Fruit fly (Drosophila melanogaster) whole organism, embryonic: ENCODE data around the gene CG32700.

Experiments
- Ada2b ChIP-seq: fragments of 200-800 bp; sonication (Bioruptor generic); IDR thresholded peaks from 2 replicates; pipeline ENCODE4 v1.3.6; 2022; ENCODE audit warnings: missing biosample characterization, missing genetic modification characterization
- CG11398 ChIP-seq: fragments of 200-800 bp; sonication (Bioruptor generic); optimal IDR thresholded peaks from 2 replicates; lab custom pipeline; 2016; ENCODE audit warnings: missing biosample characterization, missing genetic modification characterization
- CG12104 ChIP-seq: fragments of 200-800 bp; sonication (Bioruptor generic); optimal IDR thresholded peaks from 3 replicates; lab custom pipeline; 2016; ENCODE audit warnings: missing biosample characterization, missing genetic modification characterization
- CG14441 ChIP-seq: fragments of 200-800 bp; sonication (Bioruptor generic); IDR thresholded peaks from 2 replicates; pipeline ENCODE4 v1.3.6; 2022; ENCODE audit warnings: missing biosample characterization, missing genetic modification characterization
- CG14667 ChIP-seq: fragments of 200-800 bp; sonication (Bioruptor generic); IDR thresholded peaks from 2 replicates; pipeline ENCODE4 v1.3.6; 2022; ENCODE audit warnings: missing biosample characterization, missing genetic modification characterization
- CG15479 ChIP-seq: fragments of 200-800 bp; sonication (Bioruptor generic); optimal IDR thresholded peaks from 3 replicates; lab custom pipeline; 2019; ENCODE audit warnings: missing biosample characterization, mild to moderate bottlenecking, missing genetic modification characterization, moderate library complexity
- CG15514 ChIP-seq: fragments of 200-800 bp; sonication (Bioruptor generic); optimal IDR thresholded peaks from 3 replicates; lab custom pipeline; 2017; ENCODE audit warnings: missing biosample characterization, missing genetic modification characterization, mild to moderate bottlenecking, moderate library complexity, missing genetic modification reagents
- CG18619 ChIP-seq: fragments of 200-800 bp; sonication (Bioruptor generic); optimal IDR thresholded peaks from 3 replicates; lab custom pipeline; 2017; ENCODE audit warnings: missing biosample characterization, mild to moderate bottlenecking, missing genetic modification characterization
- CG2129 ChIP-seq: fragments of 200-800 bp; sonication (Bioruptor generic); IDR thresholded peaks from 2 replicates; pipeline ENCODE4 v1.3.6; 2022; ENCODE audit warnings: missing biosample characterization, missing genetic modification characterization; ENCODE audit not compliant: partially characterized antibody
- CG2678 ChIP-seq: fragments of 200-800 bp; sonication (Bioruptor generic); optimal IDR thresholded peaks from 3 replicates; lab custom pipeline; 2019; ENCODE audit warnings: missing biosample characterization, mild to moderate bottlenecking, missing genetic modification characterization, moderate library complexity
- CG31388 ChIP-seq: fragments of 200-800 bp; sonication (Bioruptor generic); optimal IDR thresholded peaks from 2 replicates; lab custom pipeline; 2016; ENCODE audit warnings: missing biosample characterization, missing genetic modification characterization
- CG34376 ChIP-seq: fragments of 200-800 bp; sonication (Bioruptor generic); optimal IDR thresholded peaks from 2 replicates; lab custom pipeline; 2018; ENCODE audit warnings: missing biosample characterization, mild to moderate bottlenecking, missing genetic modification characterization
- CG7745 ChIP-seq: fragments of 200-800 bp; sonication (Bioruptor generic); optimal IDR thresholded peaks from 2 replicates; lab custom pipeline; 2018; ENCODE audit warnings: missing biosample characterization, mild to moderate bottlenecking, missing genetic modification characterization, moderate library complexity
- CG9437 ChIP-seq: fragments of 200-800 bp; sonication (Bioruptor generic); optimal IDR thresholded peaks from 2 replicates; lab custom pipeline; 2018; ENCODE audit warnings: missing biosample characterization, mild to moderate bottlenecking, missing genetic modification characterization
- D19A ChIP-seq: fragments of 200-800 bp; optimal IDR thresholded peaks from 3 replicates; lab custom pipeline; 2019; ENCODE audit warnings: missing biosample characterization, mild to moderate bottlenecking, missing genetic modification characterization, moderate library complexity
- Deaf1 ChIP-seq: fragments of 200-800 bp; optimal IDR thresholded peaks from 3 replicates; lab custom pipeline; 2019; ENCODE audit warnings: missing biosample characterization, mild to moderate bottlenecking, missing genetic modification characterization, moderate library complexity
- Dip3 ChIP-seq: fragments of 200-800 bp; sonication (Bioruptor generic); optimal IDR thresholded peaks from 3 replicates; lab custom pipeline; 2016; ENCODE audit warnings: missing biosample characterization, missing genetic modification characterization
- E2f2 ChIP-seq: fragments of 200-800 bp; sonication (Bioruptor generic); IDR thresholded peaks from 2 replicates; pipeline ENCODE4 v1.3.6; 2022; ENCODE audit warnings: missing biosample characterization, missing genetic modification characterization
- Fer3 ChIP-seq: fragments of 200-800 bp; sonication (Bioruptor generic); optimal IDR thresholded peaks from 2 replicates; lab custom pipeline; 2018; ENCODE audit warnings: missing biosample characterization, mild to moderate bottlenecking, missing genetic modification characterization, moderate library complexity
- HmgD ChIP-seq: fragments of 200-800 bp; sonication (Bioruptor generic); optimal IDR thresholded peaks from 3 replicates; lab custom pipeline; 2016; ENCODE audit warnings: missing biosample characterization, missing genetic modification characterization
- HmgZ ChIP-seq: fragments of 200-800 bp; sonication (Bioruptor generic); optimal IDR thresholded peaks from 2 replicates; lab custom pipeline; 2018; ENCODE audit warnings: missing biosample characterization, mild to moderate bottlenecking, missing genetic modification characterization
- Hmx ChIP-seq: fragments of 200-800 bp; sonication (Bioruptor generic); optimal IDR thresholded peaks from 2 replicates; lab custom pipeline; 2016; ENCODE audit warnings: missing biosample characterization, missing genetic modification characterization
- Lpt ChIP-seq: fragments of >200 bp; optimal IDR thresholded peaks from 2 replicates; lab custom pipeline; 2018; ENCODE audit warnings: missing biosample characterization, missing genetic modification characterization
- Oaz ChIP-seq: fragments of 200-800 bp; sonication (Bioruptor generic); IDR thresholded peaks from 2 replicates; pipeline ENCODE4 v1.3.6; 2022; ENCODE audit warnings: missing biosample characterization, missing genetic modification characterization
- Oli ChIP-seq: fragments of 200-800 bp; sonication (Bioruptor generic); optimal IDR thresholded peaks from 2 replicates; lab custom pipeline; 2018; ENCODE audit warnings: missing biosample characterization, mild to moderate bottlenecking, missing genetic modification characterization, moderate library complexity
- Rx ChIP-seq: fragments of 200-800 bp; sonication (Bioruptor generic); IDR thresholded peaks from 2 replicates; pipeline ENCODE4 v1.3.6; 2022; ENCODE audit warnings: missing biosample characterization, missing genetic modification characterization
- Trl ChIP-seq, 3 experiments: fragments of >200 bp in 2 of 3; fragments of 200-800 bp in 1 of 3; sonication (Bioruptor generic) in 1 of 3; optimal IDR thresholded peaks; 2 replicates in 1 of 3; 3 replicates in 2 of 3; lab custom pipeline; 2016 to 2017; ENCODE audit warnings: missing biosample characterization in 1 of 3, missing genetic modification characterization in 1 of 3
- YL-1 ChIP-seq: fragments of 200-800 bp; sonication (Bioruptor generic); optimal IDR thresholded peaks from 3 replicates; lab custom pipeline; 2017; ENCODE audit warnings: missing biosample characterization, mild to moderate bottlenecking, missing genetic modification characterization
- aop ChIP-seq: fragments of 200-800 bp; sonication (Bioruptor generic); IDR thresholded peaks from 2 replicates; pipeline ENCODE4 v1.3.6; 2022; ENCODE audit warnings: missing biosample characterization, missing genetic modification characterization
- ash1 ChIP-seq: fragments of 200-800 bp; sonication (Bioruptor generic); optimal IDR thresholded peaks from 2 replicates; lab custom pipeline; 2018; ENCODE audit warnings: missing biosample characterization, mild to moderate bottlenecking, missing genetic modification characterization
- bigmax ChIP-seq: fragments of 200-800 bp; sonication (Bioruptor generic); optimal IDR thresholded peaks from 2 replicates; lab custom pipeline; 2018; ENCODE audit warnings: missing biosample characterization, mild to moderate bottlenecking, missing genetic modification characterization
- cato ChIP-seq: fragments of 200-800 bp; sonication (Bioruptor generic); optimal IDR thresholded peaks from 2 replicates; lab custom pipeline; 2016; ENCODE audit warnings: missing biosample characterization, missing genetic modification characterization, borderline replicate concordance
- en ChIP-seq: fragments of 200-800 bp; sonication (Bioruptor generic); optimal IDR thresholded peaks from 2 replicates; lab custom pipeline; 2016; ENCODE audit warnings: missing biosample characterization, missing genetic modification characterization
- fru ChIP-seq: fragments of >200 bp; optimal IDR thresholded peaks from 2 replicates; lab custom pipeline; 2017
- ftz-f1 ChIP-seq: fragments of 200-800 bp; sonication (Bioruptor generic); optimal IDR thresholded peaks from 2 replicates; lab custom pipeline; 2016; ENCODE audit warnings: missing biosample characterization, missing genetic modification characterization
- grn ChIP-seq: fragments of 200-800 bp; sonication (Bioruptor generic); optimal IDR thresholded peaks from 3 replicates; lab custom pipeline; 2017; ENCODE audit warnings: missing biosample characterization, missing genetic modification characterization
- her ChIP-seq: fragments of 200-800 bp; sonication (Bioruptor generic); optimal IDR thresholded peaks from 2 replicates; lab custom pipeline; 2016; ENCODE audit warnings: missing biosample characterization, missing genetic modification characterization
- hkb ChIP-seq, 2 experiments: fragments of 200-800 bp in 1 of 2; fragments of >200 bp in 1 of 2; sonication (Bioruptor generic) in 1 of 2; IDR thresholded peaks in 1 of 2; optimal IDR thresholded peaks in 1 of 2; 2 replicates each; pipeline versions ENCODE4 v1.3.6 to Lab custom; 2017 to 2022; ENCODE audit warnings: missing biosample characterization in 1 of 2, missing genetic modification characterization in 1 of 2
- nau ChIP-seq: fragments of 200-800 bp; sonication (Bioruptor generic); optimal IDR thresholded peaks from 3 replicates; lab custom pipeline; 2017; ENCODE audit warnings: missing biosample characterization, mild to moderate bottlenecking, missing genetic modification characterization, missing genetic modification reagents
- pfk ChIP-seq: fragments of 200-800 bp; sonication (Bioruptor generic); optimal IDR thresholded peaks from 2 replicates; lab custom pipeline; 2018; ENCODE audit warnings: missing biosample characterization, mild to moderate bottlenecking, missing genetic modification characterization, moderate library complexity
- pita ChIP-seq: fragments of 200-800 bp; sonication (Bioruptor generic); optimal IDR thresholded peaks from 2 replicates; lab custom pipeline; 2017; ENCODE audit warnings: missing biosample characterization, mild to moderate bottlenecking, missing genetic modification characterization
- ranshi ChIP-seq: fragments of 200-800 bp; sonication (Bioruptor generic); IDR thresholded peaks from 2 replicates; pipeline ENCODE4 v1.3.6; 2022; ENCODE audit warnings: missing biosample characterization, missing genetic modification characterization
- schlank ChIP-seq: fragments of 200-800 bp; sonication (Bioruptor generic); optimal IDR thresholded peaks from 2 replicates; lab custom pipeline; 2018; ENCODE audit warnings: missing biosample characterization, mild to moderate bottlenecking, missing genetic modification characterization
- sob ChIP-seq: fragments of 200-800 bp; sonication (Bioruptor generic); IDR thresholded peaks from 2 replicates; pipeline ENCODE4 v1.3.6; 2022; ENCODE audit warnings: missing biosample characterization, missing genetic modification characterization
- tio ChIP-seq: fragments of 200-800 bp; sonication (Bioruptor generic); optimal IDR thresholded peaks from 2 replicates; lab custom pipeline; 2017; ENCODE audit warnings: missing biosample characterization, missing genetic modification characterization, inconsistent platforms
- toy ChIP-seq: fragments of 200-800 bp; sonication (Bioruptor generic); IDR thresholded peaks from 2 replicates; pipeline ENCODE4 v1.3.6; 2022; ENCODE audit warnings: missing biosample characterization, missing genetic modification characterization
- trem ChIP-seq: fragments of 200-800 bp; optimal IDR thresholded peaks from 3 replicates; lab custom pipeline; 2019; ENCODE audit warnings: missing biosample characterization, mild to moderate bottlenecking, missing genetic modification characterization, moderate library complexity
- trh ChIP-seq: fragments of 200-800 bp; sonication (Bioruptor generic); optimal IDR thresholded peaks from 2 replicates; lab custom pipeline; 2016; ENCODE audit warnings: missing biosample characterization, missing genetic modification characterization
- ttk ChIP-seq: fragments of 200-800 bp; sonication (Bioruptor generic); IDR thresholded peaks from 2 replicates; pipeline ENCODE4 v2.1.2; 2022; ENCODE audit warnings: missing biosample characterization, missing genetic modification characterization
- yki ChIP-seq: fragments of >200 bp; optimal IDR thresholded peaks from 3 replicates; lab custom pipeline; 2018
- zen ChIP-seq: fragments of 200-800 bp; sonication (Bioruptor generic); optimal IDR thresholded peaks from 3 replicates; lab custom pipeline; 2018; ENCODE audit warnings: missing biosample characterization, mild to moderate bottlenecking, missing genetic modification characterization, moderate library complexity

CG32700 gene

DNA sequence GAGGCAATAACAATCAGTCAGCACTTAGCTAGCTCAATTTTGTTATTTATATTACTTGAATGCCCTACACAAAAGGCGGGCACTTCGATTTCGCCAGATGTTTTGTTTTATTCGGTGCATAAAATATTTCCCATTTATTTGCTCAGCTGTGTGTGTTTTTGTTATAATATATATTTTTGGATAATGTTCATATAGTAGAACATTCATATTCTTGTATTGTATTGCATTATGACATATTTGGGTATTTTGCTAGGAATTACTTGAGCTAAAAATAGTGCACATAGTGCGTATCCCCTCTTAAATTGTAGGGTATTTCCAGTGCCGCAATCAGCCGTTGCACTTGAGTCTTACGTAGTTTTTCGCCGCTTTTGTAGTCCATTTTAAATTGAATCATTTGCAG lies 39.3 kb upstream of the CG32700 start (continued):
- no peak for TF ChIP-seq CG2129 (GFP tag; lab: Robert Waterston, UW)
- no peak for TF ChIP-seq Trl (optimal IDR thresholded peaks at IDR 0.05; lab: Kevin White, UChicago)
- TF ChIP-seq Trl (GFP tag; optimal IDR thresholded peaks at IDR 0.05; lab: Kevin White, UChicago), result no peak
- peak; percentile 39 for TF ChIP-seq tio
- no peak for TF ChIP-seq E2f2 (GFP tag; lab: Robert Waterston, UW)
- TF ChIP-seq pfk, result no peak
- TF ChIP-seq toy (GFP tag; lab: Robert Waterston, UW), result no peak
- no peak for TF ChIP-seq her (GFP tag; lab: Kevin White, UChicago)
- TF ChIP-seq bigmax (GFP tag; lab: Kevin White, UChicago), result no peak
- no peak for TF ChIP-seq fru
- no peak for TF ChIP-seq CG11398
- no peak for TF ChIP-seq ttk (GFP tag; lab: Robert Waterston, UW)
- no peak for TF ChIP-seq schlank (tag; lab: Kevin White, UChicago)
- no peak for TF ChIP-seq CG7745 (tag; lab: Kevin White, UChicago)
- TF ChIP-seq trem (tag; lab: Kevin White, UChicago), result no peak
- no peak for TF ChIP-seq CG14667 (GFP tag; lab: Robert Waterston, UW)
- TF ChIP-seq sob, result peak; percentile 20; the same call in 1 of the 2 replicates
- TF ChIP-seq Hmx, result no peak
- no peak for TF ChIP-seq cato (GFP tag; lab: Kevin White, UChicago)
- TF ChIP-seq D19A (tag; lab: Kevin White, UChicago), result peak; percentile 84
- peak; percentile 72 for TF ChIP-seq CG2678 (tag; lab: Kevin White, UChicago)
- no peak for TF ChIP-seq ash1 (GFP tag; lab: Kevin White, UChicago)
- no peak for TF ChIP-seq pita (GFP tag; lab: Kevin White, UChicago)
- peak; percentile 63 for TF ChIP-seq Oli (tag; lab: Kevin White, UChicago)
- TF ChIP-seq CG12104 (GFP tag; lab: Kevin White, UChicago), result peak; percentile 13
- TF ChIP-seq Rx (GFP tag; lab: Robert Waterston, UW), result no peak
- TF ChIP-seq Ada2b (GFP tag; lab: Robert Waterston, UW), result peak; percentile 29; the same call in 1 of the 2 replicates
- TF ChIP-seq nau (GFP tag; lab: Kevin White, UChicago), result peak; percentile 4
- TF ChIP-seq en (GFP tag; lab: Kevin White, UChicago), result no peak
- TF ChIP-seq grn (GFP tag; lab: Kevin White, UChicago), result no peak
- no peak for TF ChIP-seq yki (lab: Kevin White, UChicago)
- TF ChIP-seq CG15479 (GFP tag; lab: Kevin White, UChicago), result no peak
- TF ChIP-seq Dip3 (GFP tag; lab: Kevin White, UChicago), result peak; percentile 22
- TF ChIP-seq CG14441 (GFP tag; lab: Robert Waterston, UW), result no peak
- TF ChIP-seq HmgD (GFP tag; lab: Kevin White, UChicago), result no peak
- peak; percentile 45 for TF ChIP-seq Fer3 (tag; lab: Kevin White, UChicago)
- no peak for TF ChIP-seq Lpt (GFP tag; lab: Kevin White, UChicago)
- peak; percentile 30 for TF ChIP-seq CG15514 (GFP tag; lab: Kevin White, UChicago)
- no peak for TF ChIP-seq zen (tag; lab: Kevin White, UChicago)
- TF ChIP-seq CG34376 (GFP tag; lab: Kevin White, UChicago), result peak; percentile 8
- no peak for TF ChIP-seq hkb (optimal IDR thresholded peaks at IDR 0.05; lab: Kevin White, UChicago)
- peak; percentile 66 for TF ChIP-seq hkb (GFP tag; IDR thresholded peaks at IDR 0.05; lab: Robert Waterston, UW)
- no peak for TF ChIP-seq aop (GFP tag; lab: Robert Waterston, UW)
- peak; percentile 10 for TF ChIP-seq HmgZ (tag; lab: Kevin White, UChicago)
- TF ChIP-seq Oaz (GFP tag; lab: Robert Waterston, UW), result no peak
- peak; percentile 3 for TF ChIP-seq Deaf1 (tag; lab: Kevin White, UChicago)
- TF ChIP-seq ftz-f1, result no peak
- no peak; the same call in 1 of the 2 replicates for TF ChIP-seq ranshi (GFP tag; lab: Robert Waterston, UW)
- no peak for TF ChIP-seq YL-1 (GFP tag; lab: Kevin White, UChicago)
- peak; percentile 47 for TF ChIP-seq CG18619 (GFP tag; lab: Kevin White, UChicago)
- no peak for TF ChIP-seq trh (GFP tag; lab: Kevin White, UChicago)
- peak; percentile 67 for TF ChIP-seq CG9437 (GFP tag; lab: Kevin White, UChicago)
- no peak for TF ChIP-seq CG31388 (GFP tag; lab: Kevin White, UChicago)
